Fruit fly (Drosophila melanogaster): ENCODE measurements around the gene ttk.

Gene ttk

dm6 chr3R:31709142-31709541, 4.5 kb upstream of the ttk start (continued):
- TF ChIP-seq H15 (GFP tag; IDR thresholded peaks at IDR 0.05) (peak; percentile 55; the same call in 1 of the 3 replicates), Rfx (GFP tag; IDR thresholded peaks at IDR 0.05) (peak; percentile 53; the same call in 1 of the 2 replicates), CG1603 (tag; optimal IDR thresholded peaks at IDR 0.05) (peak; percentile 42), Xbp1 (GFP tag; optimal IDR thresholded peaks at IDR 0.05) (no peak), fd96Cb (tag; optimal IDR thresholded peaks at IDR 0.05) (peak; percentile 9), tgo (GFP tag; IDR thresholded peaks at IDR 0.05) (peak; percentile 48; the same call in 1 of the 3 replicates), sob (GFP tag; IDR thresholded peaks at IDR 0.05) (peak; percentile 52; the same call in 1 of the 2 replicates), Ptx1 (GFP tag; IDR thresholded peaks at IDR 0.05) (peak; percentile 68), CG32772 (GFP tag; IDR thresholded peaks at IDR 0.05) (peak; percentile 38; the same call in 1 of the 2 replicates), bowl (GFP tag; IDR thresholded peaks at IDR 0.05) (no peak), crol (GFP tag; IDR thresholded peaks at IDR 0.05) (peak; percentile 72), CG4424 (GFP tag; optimal IDR thresholded peaks at IDR 0.05) (peak; percentile 43), Sox102F (GFP tag; optimal IDR thresholded peaks at IDR 0.05) (peak; percentile 36), hkb (optimal IDR thresholded peaks at IDR 0.05) (no peak), hkb (GFP tag; IDR thresholded peaks at IDR 0.05) (peak; percentile 32; the same call in 1 of the 2 replicates), sc (optimal IDR thresholded peaks at IDR 0.05) (no peak), sc (GFP tag; optimal IDR thresholded peaks at IDR 0.05) (no peak), fd3F (GFP tag; optimal IDR thresholded peaks at IDR 0.05) (no peak), CG17912 (GFP tag; optimal IDR thresholded peaks at IDR 0.05) (no peak), gce (GFP tag; IDR thresholded peaks at IDR 0.05) (peak; percentile 42; the same call in 2 of the 3 replicates), C15 (GFP tag; IDR thresholded peaks at IDR 0.05) (0 out of 3 replicates have a peak, but pooled peaks have one; percentile 7), bsh (GFP tag; optimal IDR thresholded peaks at IDR 0.05) (peak; percentile 13 to 40), emc (GFP tag; optimal IDR thresholded peaks at IDR 0.05) (no peak), CG13424 (tag; optimal IDR thresholded peaks at IDR 0.05) (peak; percentile 23), prd (optimal IDR thresholded peaks at IDR 0.05) (no peak), prd (GFP tag; IDR thresholded peaks at IDR 0.05) (peak; percentile 51; the same call in 2 of the 3 replicates), B-H1 (GFP tag; IDR thresholded peaks at IDR 0.05) (peak; percentile 15; the same call in 1 of the 3 replicates), ranshi (GFP tag; IDR thresholded peaks at IDR 0.05) (peak; percentile 39; the same call in 1 of the 2 replicates), CG6654 (GFP tag; optimal IDR thresholded peaks at IDR 0.05) (no peak), phol (tag; optimal IDR thresholded peaks at IDR 0.05) (peak; percentile 23), Ada2b (GFP tag; IDR thresholded peaks at IDR 0.05) (peak; percentile 59), CG32532 (GFP tag; IDR thresholded peaks at IDR 0.05) (peak; percentile 50; the same call in 1 of the 2 replicates), Fer3 (tag; optimal IDR thresholded peaks at IDR 0.05) (peak; percentile 16), pb (GFP tag; optimal IDR thresholded peaks at IDR 0.05) (peak; percentile 17), unc-4 (GFP tag; IDR thresholded peaks at IDR 0.05; ENCODE audit: partially characterized antibody) (no peak), CG7372 (GFP tag; IDR thresholded peaks at IDR 0.05) (0 out of 2 replicates have a peak, but pooled peaks have one; percentile 19), Asciz (GFP tag; optimal IDR thresholded peaks at IDR 0.05) (peak; percentile 27), CG11696 (GFP tag; IDR thresholded peaks at IDR 0.05) (peak; percentile 29; the same call in 1 of the 2 replicates), CG14441 (GFP tag; IDR thresholded peaks at IDR 0.05) (peak; percentile 69), CG2678 (tag; optimal IDR thresholded peaks at IDR 0.05) (peak; percentile 37), chinmo (GFP tag; IDR thresholded peaks at IDR 0.05; ENCODE audit: partially characterized antibody) (0 out of 4 replicates have a peak, but pooled peaks have one; percentile 59), Hr51 (GFP tag; optimal IDR thresholded peaks at IDR 0.05) (peak in 1 of 2 experiments; percentile 25), E2f1 (GFP tag; IDR thresholded peaks at IDR 0.05) (peak; percentile 53; the same call in 1 of the 2 replicates), ind (GFP tag; optimal IDR thresholded peaks at IDR 0.05) (peak; percentile 19), lmd (GFP tag; IDR thresholded peaks at IDR 0.05) (peak; percentile 46; the same call in 1 of the 2 replicates), Drgx (GFP tag; IDR thresholded peaks at IDR 0.05) (peak; percentile 90), CG11504 (tag; optimal IDR thresholded peaks at IDR 0.05) (peak; percentile 55), ci (GFP tag; IDR thresholded peaks at IDR 0.05) (peak; percentile 65; the same call in 1 of the 3 replicates), az2 (GFP tag; optimal IDR thresholded peaks at IDR 0.05) (no peak), zen2 (GFP tag; IDR thresholded peaks at IDR 0.05; ENCODE audit: partially characterized antibody) (no peak), fd64A (GFP tag; optimal IDR thresholded peaks at IDR 0.05) (no peak)

Measured in whole organism, embryonic.